Fruit fly (Drosophila melanogaster) whole organism, embryonic: ENCODE results near the gene Ifrd1.
A peak's percentile ranks its signal among the peaks of the same experiment; 100 is the strongest.

Experiments
- Bgb ChIP-seq: fragments of 200-800 bp; sonication (Bioruptor generic); IDR thresholded peaks from 2 replicates; pipeline ENCODE4 v1.3.6; 2022; ENCODE audit warnings: missing biosample characterization, missing genetic modification characterization; ENCODE audit not compliant: partially characterized antibody
- Bteb2 ChIP-seq: fragments of 200-800 bp; sonication (Bioruptor generic); optimal IDR thresholded peaks from 2 replicates; lab custom pipeline; 2016; ENCODE audit warnings: missing biosample characterization, missing genetic modification characterization
- CG1024 ChIP-seq: fragments of 200-800 bp; sonication (Bioruptor generic); IDR thresholded peaks from 2 replicates; pipeline ENCODE4 v1.3.6; 2022; ENCODE audit warnings: missing biosample characterization, missing genetic modification characterization
- CG10543 ChIP-seq: fragments of 200-800 bp; sonication (Bioruptor generic); optimal IDR thresholded peaks from 3 replicates; lab custom pipeline; 2017; ENCODE audit warnings: missing biosample characterization, mild to moderate bottlenecking, missing genetic modification characterization, moderate library complexity
- CG10959 ChIP-seq: fragments of 200-800 bp; sonication (Bioruptor generic); IDR thresholded peaks from 2 replicates; pipeline ENCODE4 v1.3.6; 2022; ENCODE audit warnings: missing biosample characterization, missing genetic modification characterization
- CG12219 ChIP-seq: fragments of 200-800 bp; sonication (Bioruptor generic); optimal IDR thresholded peaks from 3 replicates; lab custom pipeline; 2018; ENCODE audit warnings: missing biosample characterization, mild to moderate bottlenecking, missing genetic modification characterization
- CG13894 ChIP-seq: fragments of 200-800 bp; sonication (Bioruptor generic); optimal IDR thresholded peaks from 3 replicates; lab custom pipeline; 2018; ENCODE audit warnings: missing biosample characterization, mild to moderate bottlenecking, missing genetic modification characterization, moderate library complexity
- CG16813 ChIP-seq: fragments of 200-800 bp; sonication (Bioruptor generic); IDR thresholded peaks from 3 replicates; pipeline ENCODE4 v1.3.6; 2022; ENCODE audit warnings: missing biosample characterization, missing genetic modification characterization; ENCODE audit not compliant: partially characterized antibody
- CG2875 ChIP-seq: fragments of 200-800 bp; sonication (Bioruptor generic); optimal IDR thresholded peaks from 2 replicates; lab custom pipeline; 2017; ENCODE audit warnings: missing biosample characterization, mild to moderate bottlenecking, missing genetic modification characterization, missing genetic modification reagents
- CG34224 ChIP-seq: fragments of 200-800 bp; sonication (Bioruptor generic); IDR thresholded peaks from 3 replicates; pipeline ENCODE4 v1.3.6; 2022; ENCODE audit warnings: missing biosample characterization, missing genetic modification characterization; ENCODE audit not compliant: partially characterized antibody
- CG4404 ChIP-seq: fragments of 200-800 bp; sonication (Bioruptor generic); IDR thresholded peaks from 2 replicates; pipeline ENCODE4 v1.3.6; 2022; ENCODE audit warnings: missing biosample characterization, missing genetic modification characterization
- CG6791 ChIP-seq: fragments of 200-800 bp; sonication (Bioruptor generic); IDR thresholded peaks from 3 replicates; pipeline ENCODE4 v1.3.6; 2022; ENCODE audit warnings: missing biosample characterization, missing genetic modification characterization; ENCODE audit not compliant: partially characterized antibody
- CG7786 ChIP-seq: fragments of 200-800 bp; sonication (Bioruptor generic); optimal IDR thresholded peaks from 2 replicates; lab custom pipeline; 2016; ENCODE audit warnings: missing biosample characterization, missing genetic modification characterization
- CG7963 ChIP-seq: fragments of 200-800 bp; sonication (Bioruptor generic); IDR thresholded peaks from 3 replicates; pipeline ENCODE4 v1.3.6; 2022; ENCODE audit warnings: missing biosample characterization, missing genetic modification characterization; ENCODE audit not compliant: partially characterized antibody
- CG7987 ChIP-seq: fragments of 200-800 bp; sonication (Bioruptor generic); optimal IDR thresholded peaks from 2 replicates; lab custom pipeline; 2018; ENCODE audit warnings: missing biosample characterization, mild to moderate bottlenecking, missing genetic modification characterization, moderate library complexity
- CG9797 ChIP-seq: fragments of 200-800 bp; sonication (Bioruptor generic); optimal IDR thresholded peaks from 3 replicates; lab custom pipeline; 2018; ENCODE audit warnings: missing biosample characterization, mild to moderate bottlenecking, missing genetic modification characterization
- Camta ChIP-seq: fragments of 200-800 bp; sonication (Bioruptor generic); optimal IDR thresholded peaks from 2 replicates; lab custom pipeline; 2016; ENCODE audit warnings: missing biosample characterization, missing genetic modification characterization
- Dbx ChIP-seq: fragments of 200-800 bp; sonication (Bioruptor generic); IDR thresholded peaks from 3 replicates; pipeline ENCODE4 v1.3.6; 2022; ENCODE audit warnings: missing biosample characterization, missing genetic modification characterization
- Dip2 ChIP-seq: fragments of 200-800 bp; sonication (Bioruptor generic); IDR thresholded peaks from 2 replicates; pipeline ENCODE4 v1.3.6; 2022; ENCODE audit warnings: missing biosample characterization, missing genetic modification characterization
- Dref ChIP-seq: fragments of 200-800 bp; sonication (Bioruptor generic); IDR thresholded peaks from 2 replicates; pipeline ENCODE4 v1.3.6; 2022; ENCODE audit warnings: missing biosample characterization, missing genetic modification characterization
- E2f1 ChIP-seq: fragments of 200-800 bp; sonication (Bioruptor generic); IDR thresholded peaks from 2 replicates; pipeline ENCODE4 v1.3.6; 2022; ENCODE audit warnings: missing biosample characterization, missing genetic modification characterization
- Eip74EF ChIP-seq, 2 experiments: fragments of 200-800 bp in 1 of 2; fragments of >200 bp in 1 of 2; sonication (Bioruptor generic) in 1 of 2; optimal IDR thresholded peaks; 2 replicates each; lab custom pipeline; 2017 to 2019; ENCODE audit warnings: missing biosample characterization in 2 of 2, missing genetic modification characterization in 2 of 2, mild to moderate bottlenecking in 1 of 2, moderate library complexity in 1 of 2
- Gsc ChIP-seq: fragments of 200-800 bp; sonication (Bioruptor generic); IDR thresholded peaks from 2 replicates; pipeline ENCODE4 v1.3.6; 2022; ENCODE audit warnings: missing biosample characterization, missing genetic modification characterization
- HmgD ChIP-seq: fragments of 200-800 bp; sonication (Bioruptor generic); optimal IDR thresholded peaks from 3 replicates; lab custom pipeline; 2016; ENCODE audit warnings: missing biosample characterization, missing genetic modification characterization
- Hmr ChIP-seq: fragments of 200-800 bp; sonication (Bioruptor generic); optimal IDR thresholded peaks from 3 replicates; lab custom pipeline; 2017; ENCODE audit warnings: mild to moderate bottlenecking, missing biosample characterization, missing genetic modification reagents, missing genetic modification characterization
- Lpt ChIP-seq: fragments of >200 bp; optimal IDR thresholded peaks from 2 replicates; lab custom pipeline; 2018; ENCODE audit warnings: missing biosample characterization, missing genetic modification characterization
- Nf-YB ChIP-seq: fragments of 200-800 bp; sonication (Bioruptor generic); optimal IDR thresholded peaks from 3 replicates; lab custom pipeline; 2019; ENCODE audit warnings: missing biosample characterization, mild to moderate bottlenecking, missing genetic modification characterization, moderate library complexity
- NfI ChIP-seq: fragments of 200-800 bp; sonication (Bioruptor generic); optimal IDR thresholded peaks from 3 replicates; lab custom pipeline; 2018; ENCODE audit warnings: missing biosample characterization, mild to moderate bottlenecking, missing genetic modification characterization, moderate library complexity
- Stat92E ChIP-seq, 3 experiments: fragments of >200 bp in 2 of 3; fragments of 200-800 bp in 1 of 3; sonication (Bioruptor generic) in 1 of 3; optimal IDR thresholded peaks; 2 replicates each; lab custom pipeline; 2017 to 2019; ENCODE audit warnings: missing biosample characterization in 3 of 3, missing genetic modification characterization in 3 of 3, mild to moderate bottlenecking in 1 of 3, moderate library complexity in 1 of 3
- Vsx1 ChIP-seq: fragments of 200-800 bp; sonication (Bioruptor generic); optimal IDR thresholded peaks from 2 replicates; lab custom pipeline; 2017; ENCODE audit warnings: missing biosample characterization, mild to moderate bottlenecking, missing genetic modification characterization, missing genetic modification reagents
- Xbp1 ChIP-seq: fragments of 200-800 bp; sonication (Bioruptor generic); optimal IDR thresholded peaks from 3 replicates; lab custom pipeline; 2016; ENCODE audit warnings: missing biosample characterization, mild to moderate bottlenecking, missing genetic modification characterization
- ara ChIP-seq: fragments of 200-800 bp; sonication (Bioruptor generic); IDR thresholded peaks from 2 replicates; pipeline ENCODE4 v1.3.6; 2022; ENCODE audit warnings: missing biosample characterization, missing genetic modification characterization
- chinmo ChIP-seq: fragments of 200-800 bp; sonication (Bioruptor generic); IDR thresholded peaks from 4 replicates; pipeline ENCODE4 v1.3.6; 2022; ENCODE audit warnings: missing biosample characterization, missing genetic modification characterization; ENCODE audit not compliant: partially characterized antibody
- chn ChIP-seq: fragments of 200-800 bp; sonication (Bioruptor generic); optimal IDR thresholded peaks from 2 replicates; lab custom pipeline; 2016; ENCODE audit warnings: missing biosample characterization, missing genetic modification characterization
- croc ChIP-seq: fragments of 200-800 bp; sonication (Bioruptor generic); conservative IDR thresholded peaks from 3 replicates; pipeline ENCODE4 v1.3.6; 2022; ENCODE audit warnings: missing biosample characterization, missing genetic modification characterization
- dati ChIP-seq: fragments of 200-800 bp; sonication (Bioruptor generic); IDR thresholded peaks from 2 replicates; pipeline ENCODE4 v1.3.6; 2022; ENCODE audit warnings: missing biosample characterization, missing genetic modification characterization
- en ChIP-seq: fragments of 200-800 bp; sonication (Bioruptor generic); optimal IDR thresholded peaks from 2 replicates; lab custom pipeline; 2016; ENCODE audit warnings: missing biosample characterization, missing genetic modification characterization
- gro ChIP-seq: fragments of 200-800 bp; sonication (Bioruptor generic); optimal IDR thresholded peaks from 2 replicates; lab custom pipeline; 2016; ENCODE audit warnings: missing biosample characterization, missing genetic modification characterization
- jigr1 ChIP-seq: fragments of 200-800 bp; sonication (Bioruptor generic); IDR thresholded peaks from 3 replicates; pipeline ENCODE4 v1.3.6; 2022; ENCODE audit warnings: missing biosample characterization, missing genetic modification characterization
- lab ChIP-seq: fragments of 200-800 bp; sonication (Bioruptor generic); optimal IDR thresholded peaks from 3 replicates; lab custom pipeline; 2017; ENCODE audit warnings: missing biosample characterization, missing genetic modification characterization, mild to moderate bottlenecking, moderate library complexity, missing genetic modification reagents
- oc ChIP-seq: fragments of 200-800 bp; sonication (Bioruptor generic); optimal IDR thresholded peaks from 2 replicates; lab custom pipeline; 2018; ENCODE audit warnings: missing biosample characterization, mild to moderate bottlenecking, missing genetic modification characterization, moderate library complexity
- otp ChIP-seq: fragments of 200-800 bp; sonication (Bioruptor generic); IDR thresholded peaks from 3 replicates; pipeline ENCODE4, ENCODE4 v1.3.6; 2022; ENCODE audit warnings: missing biosample characterization, missing genetic modification characterization
- phol ChIP-seq: fragments of 200-800 bp; sonication (Bioruptor generic); optimal IDR thresholded peaks from 3 replicates; lab custom pipeline; 2018; ENCODE audit warnings: missing biosample characterization, mild to moderate bottlenecking, missing genetic modification characterization, moderate library complexity
- prd ChIP-seq, 3 experiments: fragments of >200 bp in 2 of 3; fragments of 200-800 bp in 1 of 3; sonication (Bioruptor generic) in 1 of 3; optimal IDR thresholded peaks in 2 of 3; IDR thresholded peaks in 1 of 3; 2 replicates in 2 of 3; 3 replicates in 1 of 3; pipeline versions ENCODE4 v1.3.6 to Lab custom; 2017 to 2022; ENCODE audit warnings: missing biosample characterization in 1 of 3, missing genetic modification characterization in 1 of 3
- sd ChIP-seq: fragments of 200-800 bp; sonication (Bioruptor generic); optimal IDR thresholded peaks from 3 replicates; lab custom pipeline; 2018; ENCODE audit warnings: missing biosample characterization, mild to moderate bottlenecking, missing genetic modification characterization, moderate library complexity
- vvl ChIP-seq: fragments of 200-800 bp; sonication (Bioruptor generic); IDR thresholded peaks from 2 replicates; pipeline ENCODE4 v1.3.6; 2022; ENCODE audit warnings: missing biosample characterization, missing genetic modification characterization
- zen2 ChIP-seq: fragments of 200-800 bp; sonication (Bioruptor generic); IDR thresholded peaks from 3 replicates; pipeline ENCODE4 v1.3.6; 2022; ENCODE audit warnings: missing biosample characterization, missing genetic modification characterization; ENCODE audit not compliant: partially characterized antibody

Gene Ifrd1

DNA sequence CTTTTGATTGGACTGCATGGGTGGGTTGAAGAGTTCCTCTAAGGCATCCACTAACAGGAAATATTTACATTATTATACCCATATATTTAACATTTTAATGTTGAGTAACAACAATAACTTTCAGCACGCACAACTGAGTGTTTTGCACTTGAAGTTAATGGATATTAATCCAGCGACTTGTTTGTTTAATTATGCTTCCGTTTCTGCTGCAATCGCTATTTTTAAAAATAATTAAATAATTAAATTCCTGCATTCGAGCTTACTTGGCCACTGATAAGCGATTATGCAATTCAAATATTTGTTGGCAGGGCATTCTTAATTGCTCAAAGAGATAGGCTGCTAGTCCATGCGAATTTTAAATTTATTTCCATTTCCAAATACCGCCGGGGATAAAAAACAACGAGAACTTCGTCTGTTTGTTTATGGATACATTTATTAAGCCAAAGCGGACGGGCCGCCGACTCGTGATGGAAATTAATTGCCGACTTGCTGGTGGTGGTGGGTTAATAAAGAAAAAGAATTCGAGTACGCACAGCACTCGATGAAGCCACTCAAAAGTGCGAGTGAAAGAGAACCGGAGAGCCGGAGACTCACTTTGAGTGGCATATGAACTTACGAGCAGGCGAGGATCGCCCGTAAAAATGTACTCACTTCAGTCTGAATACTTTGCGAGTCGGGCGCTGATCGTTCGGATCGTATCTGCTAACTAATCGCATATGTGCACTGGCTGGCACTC is 12.2 kb downstream of the Ifrd1 start (continued):
- TF ChIP-seq prd (optimal IDR thresholded peaks at IDR 0.05; lab: Kevin White, UChicago) (no peak), prd (GFP tag; IDR thresholded peaks at IDR 0.05; lab: Robert Waterston, UW) (0 out of 3 replicates have a peak, but pooled peaks have one; percentile 3), croc (GFP tag; lab: Robert Waterston, UW) (no peak), Eip74EF (GFP tag; optimal IDR thresholded peaks at IDR 0.05; lab: Kevin White, UChicago) (peak in 1 of 2 experiments; percentile 12), CG7786 (no peak), HmgD (GFP tag; lab: Kevin White, UChicago) (peak; percentile 2), dati (GFP tag; lab: Robert Waterston, UW) (no peak), CG7987 (GFP tag; lab: Kevin White, UChicago) (no peak), sd (tag; lab: Kevin White, UChicago) (peak; percentile 75), CG1024 (GFP tag; lab: Robert Waterston, UW) (0 out of 2 replicates have a peak, but pooled peaks have one; percentile 7), Nf-YB (GFP tag; lab: Kevin White, UChicago) (no peak), Gsc (GFP tag; lab: Robert Waterston, UW) (no peak), Dbx (GFP tag; lab: Robert Waterston, UW) (peak; percentile 18; the same call in 1 of the 3 replicates), phol (tag; lab: Kevin White, UChicago) (no peak), lab (GFP tag; lab: Kevin White, UChicago) (peak; percentile 33), ara (GFP tag; lab: Robert Waterston, UW) (no peak), CG13894 (tag; lab: Kevin White, UChicago) (peak; percentile 25), chinmo (GFP tag; lab: Robert Waterston, UW) (peak; percentile 98), CG6791 (GFP tag; lab: Robert Waterston, UW) (peak; percentile 68; the same call in 2 of the 3 replicates), E2f1 (GFP tag; lab: Robert Waterston, UW) (no peak), Hmr (GFP tag; lab: Kevin White, UChicago) (peak; percentile 3), CG16813 (GFP tag; lab: Robert Waterston, UW) (peak; percentile 43; the same call in 1 of the 3 replicates), CG10543 (GFP tag; lab: Kevin White, UChicago) (peak; percentile 35), Dip2 (GFP tag; lab: Robert Waterston, UW) (no peak), gro (GFP tag; lab: Kevin White, UChicago) (peak; percentile 17), Bteb2 (no peak), CG4404 (GFP tag; lab: Robert Waterston, UW) (no peak), chn (GFP tag; lab: Kevin White, UChicago) (no peak), Xbp1 (GFP tag; lab: Kevin White, UChicago) (no peak), CG9797 (GFP tag; lab: Kevin White, UChicago) (no peak), CG12219 (GFP tag; lab: Kevin White, UChicago) (peak; percentile 5), NfI (GFP tag; lab: Kevin White, UChicago) (peak; percentile 1), CG10959 (GFP tag; lab: Robert Waterston, UW) (no peak), Stat92E (GFP tag; optimal IDR thresholded peaks at IDR 0.05; lab: Kevin White, UChicago) (peak in 1 of 3 experiments; percentile 47), zen2 (GFP tag; lab: Robert Waterston, UW) (no peak; the same call in 1 of the 3 replicates), Vsx1 (no peak), en (GFP tag; lab: Kevin White, UChicago) (no peak), jigr1 (GFP tag; lab: Robert Waterston, UW) (no peak), Bgb (GFP tag; lab: Robert Waterston, UW) (peak; percentile 79), Dref (GFP tag; lab: Robert Waterston, UW) (no peak), CG34224 (GFP tag; lab: Robert Waterston, UW) (peak; percentile 58; the same call in 2 of the 3 replicates), Camta (peak; percentile 8), CG7963 (GFP tag; lab: Robert Waterston, UW) (no peak), otp (GFP tag; lab: Robert Waterston, UW) (0 out of 3 replicates have a peak, but pooled peaks have one; percentile 64), vvl (GFP tag; lab: Robert Waterston, UW) (peak; percentile 58; the same call in 1 of the 2 replicates), oc (no peak), Lpt (GFP tag; lab: Kevin White, UChicago) (no peak), CG2875 (GFP tag; lab: Kevin White, UChicago) (peak; percentile 29)
